Worm (Caenorhabditis elegans) whole organism, late embryonic: Measurements from ENCODE around the gene srh-159.

Source experiments
- F13H6.1 ChIP-seq: sonication (generic microtip); optimal IDR thresholded peaks from 2 replicates; lab custom pipeline; 2016; ENCODE audit warnings: missing genetic modification characterization, missing compliant biosample characterization
- K02D7.2 ChIP-seq: sonication (generic microtip); optimal IDR thresholded peaks from 2 replicates; lab custom pipeline; 2017; ENCODE audit warnings: mild to moderate bottlenecking, missing genetic modification characterization, missing compliant biosample characterization
- K09A11.1 ChIP-seq: sonication (generic microtip); optimal IDR thresholded peaks from 2 replicates; lab custom pipeline; 2017; ENCODE audit warnings: antibody characterized with exemption, mild to moderate bottlenecking, missing genetic modification characterization, missing compliant biosample characterization; ENCODE audit not compliant: insufficient read depth
- ceh-18 ChIP-seq: sonication (generic microtip); optimal IDR thresholded peaks from 2 replicates; lab custom pipeline; 2016; ENCODE audit warnings: missing genetic modification characterization, missing compliant biosample characterization
- ceh-2 ChIP-seq: sonication (generic microtip); optimal IDR thresholded peaks from 2 replicates; lab custom pipeline; 2016; ENCODE audit warnings: missing genotype, missing genetic modification characterization, missing compliant biosample characterization
- ceh-31 ChIP-seq: sonication (generic microtip); optimal IDR thresholded peaks from 2 replicates; lab custom pipeline; 2016; ENCODE audit warnings: missing genetic modification characterization, missing compliant biosample characterization
- ceh-48 ChIP-seq: sonication (generic microtip); optimal IDR thresholded peaks from 2 replicates; lab custom pipeline; 2016; ENCODE audit warnings: missing genetic modification characterization, inconsistent platforms, missing compliant biosample characterization
- ceh-6 ChIP-seq: fragments of 200-800 bp; sonication (Bioruptor generic); optimal IDR thresholded peaks from 2 replicates; lab custom pipeline; 2018; ENCODE audit warnings: mild to moderate bottlenecking, missing genetic modification characterization, missing compliant biosample characterization
- dve-1 ChIP-seq: sonication (generic microtip); optimal IDR thresholded peaks from 2 replicates; lab custom pipeline; 2017; ENCODE audit warnings: antibody characterized with exemption, mild to moderate bottlenecking, missing genetic modification characterization, missing compliant biosample characterization
- fkh-10 ChIP-seq: fragments of 150-350 bp; optimal IDR thresholded peaks from 2 replicates; lab custom pipeline; 2014; ENCODE audit warnings: missing biosample characterization, missing genetic modification reagents, missing genetic modification characterization
- hlh-13 ChIP-seq: fragments of 200-800 bp; sonication (Bioruptor generic); optimal IDR thresholded peaks from 2 replicates; lab custom pipeline; 2018; ENCODE audit warnings: mild to moderate bottlenecking, missing genetic modification characterization, missing compliant biosample characterization
- hlh-30 ChIP-seq: sonication (generic microtip); optimal IDR thresholded peaks from 2 replicates; lab custom pipeline; 2017; ENCODE audit warnings: antibody characterized with exemption, missing genetic modification characterization, missing compliant biosample characterization; ENCODE audit not compliant: insufficient read depth
- hlh-6 ChIP-seq: sonication (generic microtip); optimal IDR thresholded peaks from 2 replicates; lab custom pipeline; 2016; ENCODE audit warnings: missing genotype, missing genetic modification characterization, missing compliant biosample characterization
- hlh-8 ChIP-seq: sonication (generic microtip); optimal IDR thresholded peaks from 2 replicates; lab custom pipeline; 2016; ENCODE audit warnings: missing genotype, missing genetic modification characterization, missing compliant biosample characterization
- lim-6 ChIP-seq: sonication (generic microtip); optimal IDR thresholded peaks from 2 replicates; lab custom pipeline; 2016; ENCODE audit warnings: missing genetic modification characterization, missing compliant biosample characterization
- lin-11 ChIP-seq: fragments of 200-800 bp; sonication (Bioruptor generic); optimal IDR thresholded peaks from 2 replicates; lab custom pipeline; 2018; ENCODE audit warnings: mild to moderate bottlenecking, missing genetic modification characterization, missing compliant biosample characterization
- nfya-1 ChIP-seq: sonication (generic microtip); optimal IDR thresholded peaks from 2 replicates; lab custom pipeline; 2017; ENCODE audit warnings: missing genetic modification characterization, mild to moderate bottlenecking, missing compliant biosample characterization, antibody characterized with exemption, moderate library complexity
- nhr-232 ChIP-seq: sonication (generic microtip); optimal IDR thresholded peaks from 2 replicates; lab custom pipeline; 2016; ENCODE audit warnings: missing genetic modification characterization, missing compliant biosample characterization
- npax-4 ChIP-seq: sonication (generic microtip); optimal IDR thresholded peaks from 2 replicates; lab custom pipeline; 2016; ENCODE audit warnings: missing genetic modification characterization, missing compliant biosample characterization
- pag-3 ChIP-seq: sonication (generic microtip); optimal IDR thresholded peaks from 2 replicates; lab custom pipeline; 2016; ENCODE audit warnings: missing compliant biosample characterization, missing genetic modification characterization, borderline replicate concordance
- pat-9 ChIP-seq: fragments of 200-800 bp; sonication (Bioruptor generic); optimal IDR thresholded peaks from 2 replicates; lab custom pipeline; 2018; ENCODE audit warnings: mild to moderate bottlenecking, missing genetic modification characterization, moderate library complexity, missing compliant biosample characterization
- pha-4 ChIP-seq: fragments of 150-350 bp; optimal IDR thresholded peaks from 2 replicates; lab custom pipeline; 2018; ENCODE audit warnings: missing biosample characterization, missing genetic modification reagents, missing genetic modification characterization
- pqm-1 ChIP-seq: sonication (generic microtip); optimal IDR thresholded peaks from 2 replicates; lab custom pipeline; 2016; ENCODE audit warnings: missing genetic modification characterization, missing compliant biosample characterization
- pros-1 ChIP-seq: fragments of 150-350 bp; optimal IDR thresholded peaks from 2 replicates; lab custom pipeline; 2014; ENCODE audit warnings: missing biosample characterization, missing genetic modification reagents, missing genetic modification characterization
- ref-2 ChIP-seq: sonication (generic microtip); optimal IDR thresholded peaks from 2 replicates; lab custom pipeline; 2016; ENCODE audit warnings: missing genetic modification characterization, missing compliant biosample characterization
- rnt-1 ChIP-seq: sonication (generic microtip); optimal IDR thresholded peaks from 2 replicates; lab custom pipeline; 2016; ENCODE audit warnings: missing genetic modification characterization, missing compliant biosample characterization
- sdc-2 ChIP-seq: sonication (generic microtip); optimal IDR thresholded peaks from 2 replicates; lab custom pipeline; 2016; ENCODE audit warnings: missing genotype, missing genetic modification characterization, missing compliant biosample characterization
- sox-2 ChIP-seq: fragments of 200-800 bp; sonication (Bioruptor generic); IDR thresholded peaks from 2 replicates; pipeline ENCODE4 v1.3.6; 2022; ENCODE audit warnings: missing genetic modification reagents, missing genetic modification characterization, missing compliant biosample characterization
- syd-9 ChIP-seq: sonication (generic microtip); optimal IDR thresholded peaks from 2 replicates; lab custom pipeline; 2016; ENCODE audit warnings: mild to moderate bottlenecking, missing genetic modification characterization, moderate library complexity, missing compliant biosample characterization
- tbx-2 ChIP-seq: sonication (generic microtip); optimal IDR thresholded peaks from 2 replicates; lab custom pipeline; 2016; ENCODE audit warnings: missing genetic modification characterization, missing compliant biosample characterization
- tbx-7 ChIP-seq: sonication (generic microtip); optimal IDR thresholded peaks from 2 replicates; lab custom pipeline; 2016; ENCODE audit warnings: missing genotype, missing genetic modification characterization, missing compliant biosample characterization
- ttx-3 ChIP-seq: sonication (generic microtip); optimal IDR thresholded peaks from 2 replicates; lab custom pipeline; 2016; ENCODE audit warnings: missing genetic modification reagents, missing genetic modification characterization, missing compliant biosample characterization
- unc-3 ChIP-seq, 2 experiments: fragments of 200-800 bp in 1 of 2; sonication (Bioruptor generic) in 1 of 2; sonication (generic microtip) in 1 of 2; conservative IDR thresholded peaks in 1 of 2; optimal IDR thresholded peaks in 1 of 2; 2 replicates each; pipeline versions ENCODE4 v1.3.6 to Lab custom; 2016 to 2022; ENCODE audit warnings: missing compliant biosample characterization in 2 of 2, missing genetic modification characterization in 2 of 2, missing genetic modification reagents in 1 of 2
- unc-42 ChIP-seq: sonication (generic microtip); optimal IDR thresholded peaks from 2 replicates; lab custom pipeline; 2016; ENCODE audit warnings: missing genotype, missing genetic modification characterization, missing compliant biosample characterization
- ztf-16 ChIP-seq: sonication (generic microtip); optimal IDR thresholded peaks from 2 replicates; lab custom pipeline; 2017; ENCODE audit warnings: missing genetic modification characterization, missing compliant biosample characterization

srh-159 gene

ce11 chrV:17215602-17216001 is 33.5 kb downstream of the srh-159 start:
- TF ChIP-seq pha-4 (tag; lab: Kevin White, UChicago) (no peak), hlh-6 (tag; lab: Kevin White, UChicago) (no peak), unc-42 (no peak), ceh-6 (GFP tag; lab: Kevin White, UChicago) (no peak), hlh-8 (no peak), npax-4 (tag; lab: Kevin White, UChicago) (no peak), K02D7.2 (tag; lab: Kevin White, UChicago) (no peak), hlh-30 (tag; lab: Kevin White, UChicago) (no peak), ttx-3 (no peak), syd-9 (tag; lab: Kevin White, UChicago) (no peak), dve-1 (tag; lab: Kevin White, UChicago) (no peak), fkh-10 (GFP tag; lab: Kevin White, UChicago) (no peak), ceh-48 (tag; lab: Kevin White, UChicago) (no peak), tbx-2 (tag; lab: Kevin White, UChicago) (no peak), sdc-2 (tag; lab: Kevin White, UChicago) (no peak), pqm-1 (tag; lab: Kevin White, UChicago) (no peak)

- no peak for TF ChIP-seq lim-6 (tag; lab: Kevin White, UChicago)
- TF ChIP-seq hlh-8, result no peak
- TF ChIP-seq unc-3 (GFP tag; conservative IDR thresholded peaks at IDR 0.05; lab: Robert Waterston, UW), result no peak
- no peak for TF ChIP-seq unc-3 (tag; optimal IDR thresholded peaks at IDR 0.05; lab: Kevin White, UChicago)
- TF ChIP-seq, all 69 proteins: peak for 0
These were observed 35.5 kb downstream of the srh-159 start, which contains the start of gene srbc-62 for ce11 chrV:17217690-17218089. TSS of gene srbc-62 (plus strand) at chrV:17217990.

ce11 chrV:17220345-17220744 is 38.2 kb downstream of the srh-159 start, which contains the start of gene srh-109:
TSS of gene srh-109 (minus strand) at chrV:17220445.
- TF ChIP-seq ceh-18 (tag; lab: Kevin White, UChicago), result no peak
- TF ChIP-seq fkh-10 (GFP tag; lab: Kevin White, UChicago), result no peak
- no peak for TF ChIP-seq rnt-1
- TF ChIP-seq ztf-16 (tag; lab: Kevin White, UChicago), result no peak
- TF ChIP-seq hlh-8, result no peak
- TF ChIP-seq unc-42, result no peak
- no peak for TF ChIP-seq F13H6.1 (tag; lab: Kevin White, UChicago)
- no peak for TF ChIP-seq ceh-2 (tag; lab: Kevin White, UChicago)
- no peak for TF ChIP-seq lin-11 (tag; lab: Kevin White, UChicago)
- TF ChIP-seq sox-2 (GFP tag; lab: Robert Waterston, UW), result no peak
- TF ChIP-seq pros-1 (tag; lab: Kevin White, UChicago), result no peak

- TF ChIP-seq sox-2 (GFP tag; lab: Robert Waterston, UW) (no peak), pat-9 (tag; lab: Kevin White, UChicago) (no peak), syd-9 (tag; lab: Kevin White, UChicago) (no peak), pha-4 (tag; lab: Kevin White, UChicago) (no peak), K02D7.2 (tag; lab: Kevin White, UChicago) (no peak), nhr-232 (tag; lab: Kevin White, UChicago) (no peak), pros-1 (tag; lab: Kevin White, UChicago) (no peak)
These were observed 41.2 kb downstream of the srh-159 start, which contains the start of gene srh-252 for ce11 chrV:17223305-17223704. TSS of gene srh-252 (minus strand) at chrV:17223405.

ce11 chrV:17225389-17225788 is 43.2 kb downstream of the srh-159 start, which contains the start of gene scl-25:
TSS of gene scl-25 (plus strand) at chrV:17225689.
- no peak for TF ChIP-seq pag-3 (tag; lab: Kevin White, UChicago)
- no peak for TF ChIP-seq dve-1 (tag; lab: Kevin White, UChicago)
- no peak for TF ChIP-seq hlh-30 (tag; lab: Kevin White, UChicago)
- no peak for TF ChIP-seq K09A11.1 (tag; lab: Kevin White, UChicago)
- no peak for TF ChIP-seq ref-2 (tag; lab: Kevin White, UChicago)
- no peak for TF ChIP-seq nfya-1 (tag; lab: Kevin White, UChicago)
- no peak for TF ChIP-seq sdc-2 (tag; lab: Kevin White, UChicago)
- no peak for TF ChIP-seq tbx-7 (tag; lab: Kevin White, UChicago)
- no peak for TF ChIP-seq pros-1 (tag; lab: Kevin White, UChicago)
- no peak for TF ChIP-seq ceh-31 (tag; lab: Kevin White, UChicago)
- TF ChIP-seq hlh-13 (GFP tag; lab: Kevin White, UChicago), result no peak
